Worm (Caenorhabditis elegans) whole organism, L3 larva: ENCODE data around the gene zip-2.

Experiments used
- aly-2 ChIP-seq: fragments of 150-350 bp; optimal IDR thresholded peaks from 2 replicates; lab custom pipeline; 2014; ENCODE audit warnings: missing biosample characterization, missing genetic modification characterization
- fkh-2 ChIP-seq: fragments of 150-350 bp; optimal IDR thresholded peaks from 2 replicates; lab custom pipeline; 2014; ENCODE audit warnings: missing biosample characterization, missing genetic modification reagents, missing genetic modification characterization
- fos-1 ChIP-seq: fragments of 150-350 bp; optimal IDR thresholded peaks from 2 replicates; lab custom pipeline; 2014; ENCODE audit warnings: missing biosample characterization, missing genetic modification characterization
- nhr-11 ChIP-seq: fragments of 150-350 bp; optimal IDR thresholded peaks from 2 replicates; lab custom pipeline; 2014; ENCODE audit warnings: missing biosample characterization, missing genetic modification characterization
- nhr-12 ChIP-seq: fragments of 150-350 bp; optimal IDR thresholded peaks from 2 replicates; lab custom pipeline; 2014; ENCODE audit warnings: missing biosample characterization, missing genetic modification characterization
- nhr-23 ChIP-seq: fragments of 150-350 bp; optimal IDR thresholded peaks from 2 replicates; lab custom pipeline; 2014; ENCODE audit warnings: missing biosample characterization, missing genetic modification reagents, missing genetic modification characterization
- nhr-25 ChIP-seq: sonication (generic microtip); optimal IDR thresholded peaks from 2 replicates; lab custom pipeline; 2017; ENCODE audit warnings: missing biosample characterization, missing genetic modification characterization
- nhr-28 ChIP-seq: fragments of 150-350 bp; optimal IDR thresholded peaks from 2 replicates; lab custom pipeline; 2014; ENCODE audit warnings: missing biosample characterization, missing genetic modification characterization
- pha-4 ChIP-seq: fragments of 150-350 bp; optimal IDR thresholded peaks from 2 replicates; lab custom pipeline; 2014; ENCODE audit warnings: missing biosample characterization, missing genetic modification reagents, missing genetic modification characterization
- skn-1 ChIP-seq: fragments of 150-350 bp; optimal IDR thresholded peaks from 2 replicates; lab custom pipeline; 2014; ENCODE audit warnings: missing biosample characterization, missing genetic modification characterization
- tbx-2 ChIP-seq: sonication (generic microtip); optimal IDR thresholded peaks from 2 replicates; lab custom pipeline; 2016; ENCODE audit warnings: mild to moderate bottlenecking, missing genetic modification characterization, missing compliant biosample characterization

DNA sequence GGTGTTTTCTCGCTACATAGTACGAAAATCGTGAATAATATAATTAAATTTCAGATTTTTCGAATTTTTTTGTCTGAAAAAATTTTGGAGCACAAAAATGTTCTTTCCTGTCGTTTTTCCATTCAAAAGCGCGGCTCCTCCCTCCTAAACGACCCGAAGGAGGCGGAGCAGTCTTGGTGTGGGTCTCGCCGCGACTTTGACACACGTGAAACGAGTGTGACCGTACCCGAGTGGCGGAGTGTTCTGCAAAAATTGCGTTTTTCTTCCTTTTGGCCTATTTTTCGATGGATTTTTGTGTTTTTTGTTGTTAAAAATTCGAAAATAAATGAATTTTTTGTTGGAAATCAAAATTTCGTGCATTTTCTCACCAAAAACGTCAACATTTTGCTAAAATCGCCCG lies 39.2 kb upstream of the zip-2 start, which contains the start of gene snt-2:
- TF ChIP-seq tbx-2 (no peak), nhr-28 (no peak), aly-2 (tag; lab: Kevin White, UChicago) (no peak), nhr-25 (tag; lab: Kevin White, UChicago) (peak; percentile 71), pha-4 (tag; lab: Kevin White, UChicago) (peak; percentile 76), fos-1 (no peak), nhr-12 (tag; lab: Kevin White, UChicago) (no peak), skn-1 (peak; percentile 38), nhr-23 (tag; lab: Kevin White, UChicago) (peak; percentile 58), nhr-11 (tag; lab: Kevin White, UChicago) (no peak), fkh-2 (no peak)
